Worm (Caenorhabditis elegans) whole organism, young adult: ENCODE data around the gene col-107.

Experiments
- B0261.1 ChIP-seq: sonication (generic microtip); optimal IDR thresholded peaks from 2 replicates; lab custom pipeline; 2016; ENCODE audit warnings: mild to moderate bottlenecking, missing genetic modification characterization, moderate library complexity, missing compliant biosample characterization
- D2030.7 ChIP-seq: fragments of 200-800 bp; sonication (Bioruptor generic); IDR thresholded peaks from 2 replicates; pipeline ENCODE4 v1.3.6; 2022; ENCODE audit warnings: missing genetic modification reagents, missing genetic modification characterization, missing compliant biosample characterization
- F10E7.11 ChIP-seq: sonication (generic microtip); optimal IDR thresholded peaks from 2 replicates; lab custom pipeline; 2017; ENCODE audit warnings: mild to moderate bottlenecking, missing genetic modification characterization, moderate library complexity, missing compliant biosample characterization
- F33H1.4 ChIP-seq: fragments of 200-800 bp; sonication (Bioruptor generic); IDR thresholded peaks from 2 replicates; pipeline ENCODE4 v1.3.6; 2022; ENCODE audit warnings: missing genetic modification reagents, missing genetic modification characterization, missing compliant biosample characterization
- F37B4.10 ChIP-seq: fragments of 200-800 bp; sonication (Bioruptor generic); IDR thresholded peaks from 2 replicates; pipeline ENCODE4 v1.3.6; 2022; ENCODE audit warnings: missing genetic modification characterization, missing compliant biosample characterization
- F55B11.4 ChIP-seq: sonication (generic microtip); optimal IDR thresholded peaks from 2 replicates; lab custom pipeline; 2016; ENCODE audit warnings: missing compliant biosample characterization, missing genetic modification characterization, borderline replicate concordance; ENCODE audit not compliant: insufficient read depth
- Y53F4B.3 ChIP-seq: fragments of 200-800 bp; sonication (Bioruptor generic); IDR thresholded peaks from 2 replicates; pipeline ENCODE4 v1.3.6; 2022; ENCODE audit warnings: missing genetic modification reagents, missing genetic modification characterization, missing compliant biosample characterization
- ama-1 ChIP-seq, 3 experiments: fragments of 150-350 bp in 1 of 3; sonication (generic microtip) in 2 of 3; optimal IDR thresholded peaks; 2 replicates each; lab custom pipeline; 2014 to 2018; ENCODE audit warnings: missing biosample characterization in 2 of 3, missing genetic modification characterization in 2 of 3, missing genetic modification reagents in 2 of 3
- aptf-3 ChIP-seq: fragments of 200-800 bp; sonication (Bioruptor generic); IDR thresholded peaks from 2 replicates; pipeline ENCODE4 v1.3.6; 2022; ENCODE audit warnings: missing genetic modification characterization, missing compliant biosample characterization
- atf-7 ChIP-seq: sonication (generic microtip); optimal IDR thresholded peaks from 2 replicates; lab custom pipeline; 2017; ENCODE audit warnings: mild to moderate bottlenecking, missing genetic modification characterization, missing compliant biosample characterization
- bed-1 ChIP-seq: fragments of 200-800 bp; sonication (Bioruptor generic); IDR thresholded peaks from 2 replicates; pipeline ENCODE4 v1.3.6; 2022; ENCODE audit warnings: missing genetic modification reagents, missing genetic modification characterization, missing compliant biosample characterization
- ceh-27 ChIP-seq: fragments of 200-800 bp; sonication (Bioruptor generic); optimal IDR thresholded peaks from 2 replicates; lab custom pipeline; 2018; ENCODE audit warnings: mild to moderate bottlenecking, missing genetic modification characterization, moderate library complexity, missing compliant biosample characterization
- ceh-91 ChIP-seq: fragments of 200-800 bp; sonication (Bioruptor generic); IDR thresholded peaks from 2 replicates; pipeline ENCODE4 v1.3.6; 2022; ENCODE audit warnings: missing genetic modification reagents, missing genetic modification characterization, missing compliant biosample characterization
- die-1 ChIP-seq: sonication (generic microtip); optimal IDR thresholded peaks from 2 replicates; lab custom pipeline; 2016; ENCODE audit warnings: missing genotype, mild to moderate bottlenecking, missing genetic modification characterization, missing compliant biosample characterization
- efl-1 ChIP-seq: fragments of 150-350 bp; optimal IDR thresholded peaks from 2 replicates; lab custom pipeline; 2014; ENCODE audit warnings: missing biosample characterization, missing genetic modification reagents, missing genetic modification characterization
- egl-18 ChIP-seq: fragments of 200-800 bp; sonication (Bioruptor generic); IDR thresholded peaks from 2 replicates; pipeline ENCODE4 v1.3.6; 2022; ENCODE audit warnings: missing genetic modification reagents, missing genetic modification characterization, missing compliant biosample characterization
- egl-44 ChIP-seq: fragments of 200-800 bp; sonication (Bioruptor generic); IDR thresholded peaks from 2 replicates; pipeline ENCODE4 v1.3.6; 2022; ENCODE audit warnings: missing genetic modification reagents, missing genetic modification characterization, missing compliant biosample characterization
- gei-17 ChIP-seq: fragments of 200-800 bp; sonication (Bioruptor generic); optimal IDR thresholded peaks from 2 replicates; lab custom pipeline; 2018; ENCODE audit warnings: mild to moderate bottlenecking, missing genetic modification characterization, missing compliant biosample characterization
- hlh-12 ChIP-seq: sonication (generic microtip); optimal IDR thresholded peaks from 2 replicates; lab custom pipeline; 2016; ENCODE audit warnings: missing genetic modification characterization, missing compliant biosample characterization
- hsf-1 ChIP-seq: fragments of 200-800 bp; sonication (Bioruptor generic); IDR thresholded peaks from 2 replicates; pipeline ENCODE4 v1.3.6; 2022; ENCODE audit warnings: missing genetic modification reagents, missing genetic modification characterization, missing compliant biosample characterization
- let-607 ChIP-seq, 2 experiments: fragments of 200-800 bp in 1 of 2; sonication (Bioruptor generic) in 1 of 2; sonication (generic microtip) in 1 of 2; optimal IDR thresholded peaks; 2 replicates each; lab custom pipeline; 2016 to 2018; ENCODE audit warnings: mild to moderate bottlenecking in 2 of 2, missing compliant biosample characterization in 2 of 2, missing genetic modification characterization in 2 of 2, moderate library complexity in 2 of 2, missing genotype in 1 of 2
- lin-26 ChIP-seq: fragments of 200-800 bp; sonication (Bioruptor generic); IDR thresholded peaks from 2 replicates; pipeline ENCODE4 v1.3.6; 2022; ENCODE audit warnings: missing genetic modification reagents, missing genetic modification characterization, missing compliant biosample characterization
- lin-35 ChIP-seq, 3 experiments: fragments of 150-350 bp in 2 of 3; sonication (generic microtip) in 1 of 3; optimal IDR thresholded peaks; 2 replicates each; lab custom pipeline; 2014 to 2018; ENCODE audit warnings: missing biosample characterization in 3 of 3, missing genetic modification characterization in 3 of 3, missing genetic modification reagents in 3 of 3
- lin-40 ChIP-seq: sonication (generic microtip); optimal IDR thresholded peaks from 2 replicates; lab custom pipeline; 2016; ENCODE audit warnings: missing genetic modification characterization, mild to moderate bottlenecking, missing compliant biosample characterization, missing genotype, missing genetic modification reagents
- madf-3 ChIP-seq: fragments of 200-800 bp; sonication (Bioruptor generic); IDR thresholded peaks from 2 replicates; pipeline ENCODE4 v1.3.6; 2022; ENCODE audit warnings: missing genetic modification reagents, missing genetic modification characterization, missing compliant biosample characterization
- madf-6 ChIP-seq: fragments of 200-800 bp; sonication (Bioruptor generic); IDR thresholded peaks from 2 replicates; pipeline ENCODE4 v1.3.6; 2022; ENCODE audit warnings: missing genetic modification reagents, missing genetic modification characterization, missing compliant biosample characterization
- mes-4 ChIP-seq: sonication (generic microtip); optimal IDR thresholded peaks from 2 replicates; lab custom pipeline; 2016; ENCODE audit warnings: missing genotype, missing genetic modification characterization, missing compliant biosample characterization
- mxl-1 ChIP-seq: sonication (generic microtip); optimal IDR thresholded peaks from 2 replicates; lab custom pipeline; 2016; ENCODE audit warnings: missing genetic modification characterization, missing compliant biosample characterization
- nfya-1 ChIP-seq: sonication (generic microtip); optimal IDR thresholded peaks from 2 replicates; lab custom pipeline; 2017; ENCODE audit warnings: antibody characterized with exemption, missing compliant biosample characterization, missing genetic modification characterization, borderline replicate concordance; ENCODE audit not compliant: insufficient read depth
- nfyb-1 ChIP-seq: fragments of 200-800 bp; sonication (Bioruptor generic); IDR thresholded peaks from 2 replicates; pipeline ENCODE4 v1.3.6; 2022; ENCODE audit warnings: missing genetic modification reagents, missing genetic modification characterization, missing compliant biosample characterization
- nhr-179 ChIP-seq: sonication (generic microtip); optimal IDR thresholded peaks from 2 replicates; lab custom pipeline; 2016; ENCODE audit warnings: mild to moderate bottlenecking, missing genetic modification characterization, missing compliant biosample characterization
- nhr-27 ChIP-seq: fragments of 200-800 bp; sonication (Bioruptor generic); optimal IDR thresholded peaks from 2 replicates; lab custom pipeline; 2018; ENCODE audit warnings: mild to moderate bottlenecking, missing genetic modification characterization, moderate library complexity, missing compliant biosample characterization
- nhr-80 ChIP-seq: sonication (generic microtip); optimal IDR thresholded peaks from 2 replicates; lab custom pipeline; 2016; ENCODE audit warnings: missing genetic modification characterization, missing compliant biosample characterization
- rcor-1 ChIP-seq: fragments of 200-800 bp; sonication (Bioruptor generic); IDR thresholded peaks from 2 replicates; pipeline ENCODE4 v1.3.6; 2022; ENCODE audit warnings: missing genetic modification reagents, missing genetic modification characterization, missing compliant biosample characterization
- rec-8 ChIP-seq, 2 experiments: sonication (generic microtip); optimal IDR thresholded peaks; 2 replicates each; lab custom pipeline; 2016; ENCODE audit warnings: mild to moderate bottlenecking in 2 of 2, missing genetic modification characterization in 2 of 2, missing genetic modification reagents in 2 of 2, missing genotype in 2 of 2, missing biosample characterization in 1 of 2, missing compliant biosample characterization in 1 of 2, moderate library complexity in 1 of 2
- rpc-1 ChIP-seq, 2 experiments: fragments of 150-350 bp in 1 of 2; sonication (generic microtip) in 1 of 2; optimal IDR thresholded peaks; 2 replicates each; lab custom pipeline; 2014 to 2018; ENCODE audit warnings: missing biosample characterization in 1 of 2, missing genetic modification characterization in 1 of 2, missing genetic modification reagents in 1 of 2, missing genotype in 1 of 2
- snpc-1.1 ChIP-seq: sonication (generic microtip); optimal IDR thresholded peaks from 2 replicates; lab custom pipeline; 2017; ENCODE audit warnings: missing genetic modification characterization, mild to moderate bottlenecking, missing compliant biosample characterization, antibody characterized with exemption, moderate library complexity, missing genotype, missing genetic modification reagents; ENCODE audit not compliant: insufficient read depth
- snpc-3.4 ChIP-seq: sonication (generic microtip); optimal IDR thresholded peaks from 2 replicates; lab custom pipeline; 2017; ENCODE audit warnings: missing genetic modification characterization, mild to moderate bottlenecking, missing compliant biosample characterization, antibody characterized with exemption, moderate library complexity, missing genotype, missing genetic modification reagents
- tbp1 ChIP-seq: fragments of 200-800 bp; sonication (Bioruptor generic); optimal IDR thresholded peaks from 2 replicates; lab custom pipeline; 2018; ENCODE audit warnings: mild to moderate bottlenecking, missing genetic modification characterization, missing compliant biosample characterization
- unc-130 ChIP-seq: sonication (generic microtip); optimal IDR thresholded peaks from 2 replicates; lab custom pipeline; 2016; ENCODE audit warnings: missing genetic modification reagents, missing genetic modification characterization, missing compliant biosample characterization
- zfh-2 ChIP-seq: fragments of 200-800 bp; sonication (Bioruptor generic); conservative IDR thresholded peaks from 2 replicates; pipeline ENCODE4 v1.3.6; 2022; ENCODE audit warnings: missing genetic modification reagents, missing genetic modification characterization, missing compliant biosample characterization
- ztf-22 ChIP-seq: fragments of 200-800 bp; sonication (Bioruptor generic); optimal IDR thresholded peaks from 2 replicates; lab custom pipeline; 2018; ENCODE audit warnings: mild to moderate bottlenecking, missing genetic modification characterization, moderate library complexity, missing compliant biosample characterization
- ztf-26 ChIP-seq: sonication (generic microtip); optimal IDR thresholded peaks from 2 replicates; lab custom pipeline; 2017; ENCODE audit warnings: missing genetic modification characterization, missing compliant biosample characterization
- ztf-28 ChIP-seq: fragments of 200-800 bp; sonication (Bioruptor generic); IDR thresholded peaks from 2 replicates; pipeline ENCODE4 v1.3.6; 2022; ENCODE audit warnings: missing genetic modification reagents, missing genetic modification characterization, missing compliant biosample characterization

Gene col-107

DNA sequence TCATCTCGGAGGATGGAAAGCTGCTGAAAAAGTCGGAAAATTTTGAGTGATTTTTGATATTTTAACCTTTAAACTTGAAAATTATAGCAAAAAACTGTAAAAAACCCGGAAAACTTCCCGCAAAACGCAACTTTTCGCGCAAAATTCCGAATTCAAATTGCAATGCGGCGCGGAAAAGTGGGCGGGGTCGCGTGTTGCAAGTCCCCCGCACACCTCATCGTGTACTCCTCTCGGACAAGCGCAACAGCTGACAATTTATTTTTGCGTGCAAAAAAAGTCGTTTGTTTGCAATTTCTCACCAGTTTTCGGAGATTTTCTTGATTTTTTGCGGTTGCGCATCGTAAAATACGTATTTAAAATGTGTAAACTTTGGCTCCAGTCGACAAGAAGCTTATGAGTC lies 47.3 kb downstream of the col-107 start, which contains the start of gene npp-8 (continued):
- TF ChIP-seq F55B11.4 (tag; lab: Kevin White, UChicago) (no peak), F10E7.11 (tag; lab: Kevin White, UChicago) (peak; percentile 48), nfyb-1 (GFP tag; lab: Robert Waterston, UW) (peak; percentile 81), mxl-1 (tag; lab: Kevin White, UChicago) (no peak), die-1 (peak; percentile 19), tbp1 (peak; percentile 70), egl-18 (0 out of 2 replicates have a peak, but pooled peaks have one; percentile 39), egl-44 (GFP tag; lab: Robert Waterston, UW) (peak; percentile 59; the same call in 1 of the 2 replicates), snpc-1.1 (tag; lab: Kevin White, UChicago) (peak; percentile 38), Y53F4B.3 (no peak), gei-17 (GFP tag; lab: Kevin White, UChicago) (peak; percentile 34), D2030.7 (GFP tag; lab: Robert Waterston, UW) (peak; percentile 91), rec-8 (tag; optimal IDR thresholded peaks at IDR 0.05; lab: Kevin White, UChicago) (peak; percentile 14 to 56), nhr-27 (no peak), ztf-22 (GFP tag; lab: Kevin White, UChicago) (no peak), hlh-12 (tag; lab: Kevin White, UChicago) (no peak), let-607 (tag; optimal IDR thresholded peaks at IDR 0.05; lab: Kevin White, UChicago) (peak in 1 of 2 experiments; percentile 58), madf-6 (GFP tag; lab: Robert Waterston, UW) (peak; percentile 92), F33H1.4 (GFP tag; lab: Robert Waterston, UW) (peak; percentile 81), B0261.1 (tag; lab: Kevin White, UChicago) (peak; percentile 12), unc-130 (GFP tag; lab: Kevin White, UChicago) (peak; percentile 83), lin-26 (peak; percentile 57; the same call in 1 of the 2 replicates), hsf-1 (GFP tag; lab: Robert Waterston, UW) (peak; percentile 58), nhr-179 (tag; lab: Kevin White, UChicago) (no peak), madf-3 (GFP tag; lab: Robert Waterston, UW) (peak; percentile 75; the same call in 1 of the 2 replicates), mes-4 (tag; lab: Kevin White, UChicago) (no peak), efl-1 (GFP tag; lab: Kevin White, UChicago) (peak; percentile 93), lin-35 (GFP tag; optimal IDR thresholded peaks at IDR 0.05; lab: Kevin White, UChicago) (peak in 2 of 3 experiments; percentile 5 to 73), bed-1 (GFP tag; lab: Robert Waterston, UW) (no peak), nfya-1 (tag; lab: Kevin White, UChicago) (no peak), F37B4.10 (GFP tag; lab: Robert Waterston, UW) (no peak), ama-1 (optimal IDR thresholded peaks at IDR 0.05; lab: Kevin White, UChicago) (no peak), ama-1 (GFP tag; optimal IDR thresholded peaks at IDR 0.05; lab: Kevin White, UChicago) (no peak), ztf-26 (tag; lab: Kevin White, UChicago) (peak; percentile 80), rpc-1 (optimal IDR thresholded peaks at IDR 0.05; lab: Kevin White, UChicago) (peak; percentile 42), rpc-1 (tag; optimal IDR thresholded peaks at IDR 0.05; lab: Kevin White, UChicago) (no peak), ztf-28 (GFP tag; lab: Robert Waterston, UW) (peak; percentile 67; the same call in 1 of the 2 replicates), nhr-80 (tag; lab: Kevin White, UChicago) (peak; percentile 50), lin-40 (tag; lab: Kevin White, UChicago) (peak; percentile 89), ceh-91 (GFP tag; lab: Robert Waterston, UW) (peak; percentile 84), rcor-1 (peak; percentile 80), ceh-27 (peak; percentile 81), atf-7 (tag; lab: Kevin White, UChicago) (peak; percentile 33), snpc-3.4 (peak; percentile 58), zfh-2 (peak; percentile 83), aptf-3 (GFP tag; lab: Robert Waterston, UW) (0 out of 2 replicates have a peak, but pooled peaks have one; percentile 31)
